Worm (Caenorhabditis elegans) whole organism, late embryonic: ENCODE results near the gene clec-117.

Experiments used
- ceh-48 ChIP-seq: sonication (generic microtip); optimal IDR thresholded peaks from 2 replicates; lab custom pipeline; 2016; ENCODE audit warnings: missing genetic modification characterization, inconsistent platforms, missing compliant biosample characterization
- pag-3 ChIP-seq: sonication (generic microtip); optimal IDR thresholded peaks from 2 replicates; lab custom pipeline; 2016; ENCODE audit warnings: missing compliant biosample characterization, missing genetic modification characterization, borderline replicate concordance
- unc-42 ChIP-seq: sonication (generic microtip); optimal IDR thresholded peaks from 2 replicates; lab custom pipeline; 2016; ENCODE audit warnings: missing genotype, missing genetic modification characterization, missing compliant biosample characterization
- unc-55 ChIP-seq: sonication (generic microtip); optimal IDR thresholded peaks from 2 replicates; lab custom pipeline; 2017; ENCODE audit warnings: missing biosample characterization, missing genetic modification reagents, missing genetic modification characterization

DNA sequence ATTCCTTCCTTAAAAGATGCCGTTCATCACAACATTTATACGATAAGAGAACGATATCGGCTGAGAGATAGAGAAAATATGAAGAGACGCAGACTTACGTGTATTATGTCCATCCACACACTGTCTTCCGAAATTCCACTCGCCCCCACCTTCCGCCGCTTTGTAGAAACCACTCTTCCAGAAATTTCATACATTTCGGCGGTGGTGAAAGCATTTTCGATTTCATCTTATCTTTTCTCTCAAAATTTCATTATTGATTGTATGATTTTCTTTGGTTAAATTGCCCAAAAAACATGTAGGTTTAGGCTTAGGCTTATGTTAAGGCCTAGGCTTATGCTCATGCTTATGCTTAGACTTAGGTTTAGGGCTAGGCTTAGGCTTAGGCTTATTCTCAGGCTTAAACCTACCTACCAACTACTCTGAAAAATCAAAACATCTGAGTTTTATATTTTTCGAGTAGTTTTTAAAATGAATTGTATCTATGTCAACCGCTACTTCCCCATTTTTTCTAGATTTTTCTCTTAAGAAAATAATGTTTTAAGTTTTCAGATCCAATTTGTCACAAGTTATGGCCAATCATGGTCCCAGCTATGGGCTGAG lies 40.5 kb upstream of the clec-117 start, which contains the start of gene cpn-2:
- TF ChIP-seq ceh-48 (tag; lab: Kevin White, UChicago) (no peak), unc-55 (GFP tag; lab: Kevin White, UChicago) (no peak), pag-3 (tag; lab: Kevin White, UChicago) (no peak), unc-42 (tag; lab: Kevin White, UChicago) (no peak)
